Worm (Caenorhabditis elegans): Measurements from ENCODE around the gene Y42H9AR.5.
A peak's percentile ranks its signal among the peaks of the same experiment; 100 is the strongest.
"Not testable (repeated sequence)": the region's sequence is repeated elsewhere in the genome, so short reads cannot be mapped to it uniquely, and the experiment has no call there.

Gene Y42H9AR.5

ce11 chrIV:8105083-8105482 is 2.8 kb downstream of the Y42H9AR.5 start:
- TF ChIP-seq ztf-29 (GFP tag; IDR thresholded peaks at IDR 0.05) (no peak), cog-1 (tag; optimal IDR thresholded peaks at IDR 0.05) (no peak), T22C8.4 (GFP tag; IDR thresholded peaks at IDR 0.05) (no peak), ref-1 (GFP tag; conservative IDR thresholded peaks at IDR 0.05) (no peak), tab-1 (GFP tag; IDR thresholded peaks at IDR 0.05) (no peak), ztf-23 (GFP tag; IDR thresholded peaks at IDR 0.05) (no peak), klf-2 (GFP tag; conservative IDR thresholded peaks at IDR 0.05) (no peak), med-1 (GFP tag; optimal IDR thresholded peaks at IDR 0.05; ENCODE audit: insufficient read depth) (no peak), flt-1 (GFP tag; IDR thresholded peaks at IDR 0.05) (no peak)

DNA sequence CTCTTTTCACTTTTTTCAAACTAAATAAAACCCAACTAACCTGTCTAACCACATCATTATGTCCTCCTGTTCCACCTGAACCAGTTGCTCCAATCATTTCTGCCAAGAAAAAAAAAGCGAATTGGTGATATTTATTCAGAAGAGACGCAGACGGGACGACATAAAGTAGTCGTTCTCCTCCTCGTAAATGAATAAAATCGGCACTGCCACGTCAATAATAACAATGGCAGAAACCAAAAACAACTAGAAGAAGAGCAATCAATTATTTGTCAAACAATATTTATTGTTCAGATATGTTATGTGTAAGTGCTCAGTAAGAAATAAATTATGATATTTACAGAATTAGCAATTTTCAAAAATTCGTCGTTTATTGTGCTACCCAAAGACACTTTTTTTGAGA is 5.2 kb downstream of the Y42H9AR.5 start, which contains the start of gene rabs-5:
Gene rabs-5 (minus strand): TSS at position 101 of the 400 bp plus-strand sequence.
- TF ChIP-seq ztf-23 (GFP tag; IDR thresholded peaks at IDR 0.05) (no peak), tab-1 (GFP tag; IDR thresholded peaks at IDR 0.05) (no peak), ref-1 (GFP tag; conservative IDR thresholded peaks at IDR 0.05) (no peak), flt-1 (GFP tag; IDR thresholded peaks at IDR 0.05) (no peak), med-1 (GFP tag; optimal IDR thresholded peaks at IDR 0.05; ENCODE audit: insufficient read depth) (no peak), cog-1 (tag; optimal IDR thresholded peaks at IDR 0.05) (no peak), T22C8.4 (GFP tag; IDR thresholded peaks at IDR 0.05) (no peak), klf-2 (GFP tag; conservative IDR thresholded peaks at IDR 0.05) (no peak), ztf-29 (GFP tag; IDR thresholded peaks at IDR 0.05) (no peak)

ce11 chrIV:8112187-8112586 is 9.9 kb downstream of the Y42H9AR.5 start, which contains the start of gene Y42H9AR.4:
TSS of gene Y42H9AR.4 (minus strand) at chrIV:8112218.
- TF ChIP-seq ztf-23 (GFP tag; IDR thresholded peaks at IDR 0.05) (no peak), ref-1 (GFP tag; conservative IDR thresholded peaks at IDR 0.05) (no peak), cog-1 (tag; optimal IDR thresholded peaks at IDR 0.05) (peak; percentile 46)

ce11 chrIV:8112646-8113045 is 10.3 kb downstream of the Y42H9AR.5 start:
- TF ChIP-seq cog-1 (tag; optimal IDR thresholded peaks at IDR 0.05) (no peak), ztf-29 (GFP tag; IDR thresholded peaks at IDR 0.05) (no peak)

- TF ChIP-seq ztf-23 (GFP tag; IDR thresholded peaks at IDR 0.05) (no peak), T22C8.4 (GFP tag; IDR thresholded peaks at IDR 0.05) (no peak), ztf-29 (GFP tag; IDR thresholded peaks at IDR 0.05) (no peak)
Measured at ce11 chrIV:8113161-8113560, 10.8 kb downstream of the Y42H9AR.5 start, which contains the start of gene Y42H9AR.1. TSS of gene Y42H9AR.1 (plus strand) at chrIV:8113393.

DNA sequence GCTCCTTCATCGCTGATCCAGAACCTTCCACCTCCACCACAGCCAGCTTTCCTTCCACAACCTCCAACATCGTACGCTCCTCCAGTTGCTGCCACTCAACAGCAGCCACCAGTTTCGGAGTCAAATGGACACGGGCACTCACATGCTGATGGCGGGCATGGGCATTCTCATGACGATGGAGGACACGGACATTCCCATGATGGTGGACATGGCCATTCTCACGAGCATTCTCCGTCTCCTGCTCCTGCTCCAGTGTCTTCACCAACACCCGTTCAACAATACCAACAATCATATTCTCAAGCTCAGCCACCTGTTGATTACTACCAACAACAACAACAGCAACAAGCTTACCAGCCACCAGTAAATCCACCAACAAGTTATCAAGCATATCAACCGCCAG is 12.2 kb downstream of the Y42H9AR.5 start:
- no peak for TF ChIP-seq klf-2 (GFP tag; conservative IDR thresholded peaks at IDR 0.05)
- no peak for TF ChIP-seq ref-1 (GFP tag; conservative IDR thresholded peaks at IDR 0.05)
- no peak for TF ChIP-seq med-1 (GFP tag; optimal IDR thresholded peaks at IDR 0.05; ENCODE audit: insufficient read depth)
- no peak for TF ChIP-seq flt-1 (GFP tag; IDR thresholded peaks at IDR 0.05)
- no peak for TF ChIP-seq ztf-23 (GFP tag; IDR thresholded peaks at IDR 0.05)
- no peak for TF ChIP-seq cog-1 (tag; optimal IDR thresholded peaks at IDR 0.05)
- TF ChIP-seq tab-1 (GFP tag; IDR thresholded peaks at IDR 0.05), result no peak
- TF ChIP-seq T22C8.4 (GFP tag; IDR thresholded peaks at IDR 0.05), result no peak
- no peak for TF ChIP-seq ztf-29 (GFP tag; IDR thresholded peaks at IDR 0.05)

ce11 chrIV:8115462-8115861 is 13.1 kb downstream of the Y42H9AR.5 start, which contains the start of gene irld-8:
TSS of gene irld-8 (plus strand) at chrIV:8115762.
- no peak for TF ChIP-seq ztf-23 (GFP tag; IDR thresholded peaks at IDR 0.05)
- TF ChIP-seq klf-2 (GFP tag; conservative IDR thresholded peaks at IDR 0.05), result no peak
- no peak for TF ChIP-seq ref-1 (GFP tag; conservative IDR thresholded peaks at IDR 0.05)
- TF ChIP-seq flt-1 (GFP tag; IDR thresholded peaks at IDR 0.05), result no peak
- no peak for TF ChIP-seq med-1 (GFP tag; optimal IDR thresholded peaks at IDR 0.05; ENCODE audit: insufficient read depth)
- no peak for TF ChIP-seq tab-1 (GFP tag; IDR thresholded peaks at IDR 0.05)
- no peak for TF ChIP-seq T22C8.4 (GFP tag; IDR thresholded peaks at IDR 0.05)
- TF ChIP-seq ztf-29 (GFP tag; IDR thresholded peaks at IDR 0.05), result no peak
- no peak for TF ChIP-seq cog-1 (tag; optimal IDR thresholded peaks at IDR 0.05)

- TF ChIP-seq tab-1 (GFP tag; IDR thresholded peaks at IDR 0.05) (no peak), ztf-29 (GFP tag; IDR thresholded peaks at IDR 0.05) (no peak), T22C8.4 (GFP tag; IDR thresholded peaks at IDR 0.05) (no peak), cog-1 (tag; optimal IDR thresholded peaks at IDR 0.05) (no peak), ref-1 (GFP tag; conservative IDR thresholded peaks at IDR 0.05) (no peak)
Measured at ce11 chrIV:8118790-8119189, 16.5 kb downstream of the Y42H9AR.5 start, which contains the start of gene F42G8.8. TSS of gene F42G8.8 (plus strand) at chrIV:8119090.

DNA sequence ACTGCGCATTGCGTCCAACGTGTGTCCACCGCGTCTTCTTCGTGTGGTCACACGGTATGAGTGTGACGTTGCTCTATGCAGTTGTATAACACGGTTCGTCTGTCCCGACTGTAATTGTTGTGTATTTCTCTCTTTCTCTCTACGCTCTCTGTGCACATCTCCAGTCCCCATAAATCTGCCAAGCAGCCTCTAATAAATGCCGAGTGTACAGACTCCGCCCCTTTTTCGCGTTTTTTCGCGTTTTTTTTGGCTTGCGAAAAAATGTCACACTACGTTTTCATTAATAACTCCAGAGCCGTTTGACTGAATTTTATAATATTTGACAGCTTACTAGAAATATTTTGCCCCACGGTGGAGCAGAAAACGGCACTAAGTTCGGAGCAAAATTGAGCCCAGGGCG is 20.0 kb downstream of the Y42H9AR.5 start, which contains the start of gene erp-44.3:
Gene erp-44.3 (plus strand): TSS at position 301 of the 400 bp plus-strand sequence.
- TF ChIP-seq ref-1 (GFP tag; conservative IDR thresholded peaks at IDR 0.05); tab-1 (GFP tag; IDR thresholded peaks at IDR 0.05); T22C8.4 (GFP tag; IDR thresholded peaks at IDR 0.05): not testable (repeated sequence)

- TF ChIP-seq ref-1 (GFP tag; conservative IDR thresholded peaks at IDR 0.05), result no peak
- no peak for TF ChIP-seq klf-2 (GFP tag; conservative IDR thresholded peaks at IDR 0.05)
- no peak for TF ChIP-seq ztf-23 (GFP tag; IDR thresholded peaks at IDR 0.05)
Measured at ce11 chrIV:8126902-8127301, 24.6 kb downstream of the Y42H9AR.5 start, which contains the start of gene ceph-41. TSS of gene ceph-41 (plus strand) at chrIV:8127202.

- TF ChIP-seq flt-1 (GFP tag; IDR thresholded peaks at IDR 0.05) (no peak), med-1 (GFP tag; optimal IDR thresholded peaks at IDR 0.05; ENCODE audit: insufficient read depth) (no peak), tab-1 (GFP tag; IDR thresholded peaks at IDR 0.05) (no peak), ztf-23 (GFP tag; IDR thresholded peaks at IDR 0.05) (no peak), klf-2 (GFP tag; conservative IDR thresholded peaks at IDR 0.05) (no peak), cog-1 (tag; optimal IDR thresholded peaks at IDR 0.05) (no peak), ztf-29 (GFP tag; IDR thresholded peaks at IDR 0.05) (no peak), T22C8.4 (GFP tag; IDR thresholded peaks at IDR 0.05) (no peak), ref-1 (GFP tag; conservative IDR thresholded peaks at IDR 0.05) (no peak)
Measured at ce11 chrIV:8127430-8127829, 25.1 kb downstream of the Y42H9AR.5 start.
